Worm (Caenorhabditis elegans): ENCODE measurements around the gene pal-1.

DNA sequence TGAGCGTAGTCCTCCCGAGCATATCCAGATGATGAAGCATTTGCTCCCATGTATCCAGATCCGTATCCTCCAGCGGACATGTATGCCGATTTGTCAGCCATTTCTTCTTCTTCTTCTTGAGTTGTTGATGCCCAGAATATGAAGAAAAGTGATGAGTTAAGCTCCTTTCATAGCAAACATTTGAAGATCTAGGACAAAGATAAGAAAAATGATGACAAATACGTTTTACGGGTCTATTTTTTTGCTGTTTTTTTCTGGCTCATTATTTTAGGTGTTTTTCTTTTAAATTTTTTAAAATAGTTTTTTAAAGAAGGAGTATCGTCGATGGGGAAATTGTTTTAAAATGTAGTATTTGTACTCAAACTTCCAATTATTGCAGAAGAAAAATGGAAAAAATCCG, 20.8 kb upstream of the pal-1 start, which contains the start of gene nspd-9:
- TF ChIP-seq flt-1 (GFP tag; IDR thresholded peaks at IDR 0.05) (no peak), tab-1 (GFP tag; IDR thresholded peaks at IDR 0.05) (no peak)

Data from whole organism, midembryonic.